Fruit fly (Drosophila melanogaster) whole organism, embryonic: ENCODE data around the gene CG5611.

ENCODE experiments used
- ATbp ChIP-seq: fragments of 200-800 bp; sonication (Bioruptor generic); optimal IDR thresholded peaks from 2 replicates; lab custom pipeline; 2017; ENCODE audit warnings: missing biosample characterization, mild to moderate bottlenecking, missing genetic modification characterization, missing genetic modification reagents
- Asciz ChIP-seq: fragments of 200-800 bp; sonication (Bioruptor generic); optimal IDR thresholded peaks from 2 replicates; lab custom pipeline; 2017; ENCODE audit warnings: missing biosample characterization, mild to moderate bottlenecking, missing genetic modification characterization, missing genetic modification reagents
- Atf3 ChIP-seq: fragments of 200-800 bp; sonication (Bioruptor generic); optimal IDR thresholded peaks from 3 replicates; lab custom pipeline; 2016; ENCODE audit warnings: missing biosample characterization, missing genetic modification characterization
- Blimp-1 ChIP-seq: fragments of 200-800 bp; sonication (Bioruptor generic); optimal IDR thresholded peaks from 3 replicates; lab custom pipeline; 2018; ENCODE audit warnings: missing biosample characterization, missing genetic modification characterization, mild to moderate bottlenecking, moderate library complexity, missing genetic modification reagents
- CG10274 ChIP-seq: fragments of 200-800 bp; sonication (Bioruptor generic); optimal IDR thresholded peaks from 3 replicates; lab custom pipeline; 2017; ENCODE audit warnings: missing biosample characterization, mild to moderate bottlenecking, missing genetic modification characterization
- CG10321 ChIP-seq: fragments of 200-800 bp; sonication (Bioruptor generic); IDR thresholded peaks from 2 replicates; pipeline ENCODE4 v1.3.6; 2022; ENCODE audit warnings: missing biosample characterization, missing genetic modification characterization
- CG10979 ChIP-seq: fragments of 200-800 bp; sonication (Bioruptor generic); optimal IDR thresholded peaks from 2 replicates; lab custom pipeline; 2018; ENCODE audit warnings: missing biosample characterization, mild to moderate bottlenecking, missing genetic modification characterization, moderate library complexity
- CG12104 ChIP-seq: fragments of 200-800 bp; sonication (Bioruptor generic); optimal IDR thresholded peaks from 3 replicates; lab custom pipeline; 2016; ENCODE audit warnings: missing biosample characterization, missing genetic modification characterization
- CG12391 ChIP-seq: fragments of 200-800 bp; sonication (Bioruptor generic); optimal IDR thresholded peaks from 3 replicates; lab custom pipeline; 2018; ENCODE audit warnings: missing biosample characterization, mild to moderate bottlenecking, missing genetic modification characterization, moderate library complexity
- CG14014 ChIP-seq: fragments of 200-800 bp; sonication (Bioruptor generic); IDR thresholded peaks from 2 replicates; pipeline ENCODE4 v1.3.6; 2022; ENCODE audit warnings: missing biosample characterization, missing genetic modification characterization
- CG15479 ChIP-seq: fragments of 200-800 bp; sonication (Bioruptor generic); optimal IDR thresholded peaks from 3 replicates; lab custom pipeline; 2019; ENCODE audit warnings: missing biosample characterization, mild to moderate bottlenecking, missing genetic modification characterization, moderate library complexity
- CG1603 ChIP-seq: fragments of 200-800 bp; sonication (Bioruptor generic); optimal IDR thresholded peaks from 2 replicates; lab custom pipeline; 2019; ENCODE audit warnings: missing biosample characterization, mild to moderate bottlenecking, missing genetic modification characterization, moderate library complexity
- CG1647 ChIP-seq: fragments of 200-800 bp; sonication (Bioruptor generic); optimal IDR thresholded peaks from 3 replicates; lab custom pipeline; 2016; ENCODE audit warnings: missing biosample characterization, missing genetic modification characterization
- CG18262 ChIP-seq: fragments of 200-800 bp; optimal IDR thresholded peaks from 3 replicates; lab custom pipeline; 2019; ENCODE audit warnings: missing biosample characterization, mild to moderate bottlenecking, missing genetic modification characterization, moderate library complexity
- CG2129 ChIP-seq: fragments of 200-800 bp; sonication (Bioruptor generic); IDR thresholded peaks from 2 replicates; pipeline ENCODE4 v1.3.6; 2022; ENCODE audit warnings: missing biosample characterization, missing genetic modification characterization; ENCODE audit not compliant: partially characterized antibody
- CG2202 ChIP-seq: fragments of 200-800 bp; sonication (Bioruptor generic); optimal IDR thresholded peaks from 2 replicates; lab custom pipeline; 2018; ENCODE audit warnings: missing biosample characterization, mild to moderate bottlenecking, missing genetic modification characterization
- CG2889 ChIP-seq: fragments of 200-800 bp; sonication (Bioruptor generic); IDR thresholded peaks from 3 replicates; pipeline ENCODE4 v1.3.6; 2022; ENCODE audit warnings: missing biosample characterization, missing genetic modification characterization
- CG33213 ChIP-seq: fragments of 200-800 bp; sonication (Bioruptor generic); optimal IDR thresholded peaks from 3 replicates; lab custom pipeline; 2016; ENCODE audit warnings: missing biosample characterization, missing genetic modification characterization
- CG3847 ChIP-seq: fragments of 200-800 bp; sonication (Bioruptor generic); IDR thresholded peaks from 2 replicates; pipeline ENCODE4 v1.3.6; 2022; ENCODE audit warnings: missing biosample characterization, missing genetic modification characterization
- CG8924 ChIP-seq: fragments of 200-800 bp; optimal IDR thresholded peaks from 3 replicates; lab custom pipeline; 2019; ENCODE audit warnings: missing biosample characterization, mild to moderate bottlenecking, missing genetic modification characterization, moderate library complexity
- CG9609 ChIP-seq: fragments of 200-800 bp; sonication (Bioruptor generic); optimal IDR thresholded peaks from 3 replicates; lab custom pipeline; 2016; ENCODE audit warnings: missing biosample characterization, missing genetic modification characterization
- CG9797 ChIP-seq: fragments of 200-800 bp; sonication (Bioruptor generic); optimal IDR thresholded peaks from 3 replicates; lab custom pipeline; 2018; ENCODE audit warnings: missing biosample characterization, mild to moderate bottlenecking, missing genetic modification characterization
- CTCF ChIP-seq: fragments of 200-800 bp; sonication (Bioruptor generic); optimal IDR thresholded peaks from 2 replicates; lab custom pipeline; 2017; ENCODE audit warnings: missing biosample characterization, mild to moderate bottlenecking, missing genetic modification characterization, moderate library complexity
- D19A ChIP-seq: fragments of 200-800 bp; optimal IDR thresholded peaks from 3 replicates; lab custom pipeline; 2019; ENCODE audit warnings: missing biosample characterization, mild to moderate bottlenecking, missing genetic modification characterization, moderate library complexity
- Dad ChIP-seq: fragments of 200-800 bp; sonication (Bioruptor generic); optimal IDR thresholded peaks from 3 replicates; lab custom pipeline; 2016; ENCODE audit warnings: missing biosample characterization, missing genetic modification characterization
- Drgx ChIP-seq: fragments of 200-800 bp; sonication (Bioruptor generic); IDR thresholded peaks from 2 replicates; pipeline ENCODE4 v1.3.6; 2022; ENCODE audit warnings: missing biosample characterization, missing genetic modification characterization
- Fer1 ChIP-seq: fragments of 200-800 bp; sonication (Bioruptor generic); optimal IDR thresholded peaks from 2 replicates; lab custom pipeline; 2017; ENCODE audit warnings: missing biosample characterization, mild to moderate bottlenecking, missing genetic modification characterization
- Hmx ChIP-seq: fragments of 200-800 bp; sonication (Bioruptor generic); optimal IDR thresholded peaks from 2 replicates; lab custom pipeline; 2016; ENCODE audit warnings: missing biosample characterization, missing genetic modification characterization
- Hr39 ChIP-seq: fragments of >200 bp; optimal IDR thresholded peaks from 2 replicates; lab custom pipeline; 2017
- Med ChIP-seq: fragments of 200-800 bp; sonication (Bioruptor generic); peaks from one replicate; lab custom pipeline; 2016; ENCODE audit warnings: missing biosample characterization, missing genetic modification characterization, mild to moderate bottlenecking, inconsistent platforms, moderate library complexity
- NfI ChIP-seq: fragments of 200-800 bp; sonication (Bioruptor generic); optimal IDR thresholded peaks from 3 replicates; lab custom pipeline; 2018; ENCODE audit warnings: missing biosample characterization, mild to moderate bottlenecking, missing genetic modification characterization, moderate library complexity
- Sry-β ChIP-seq: fragments of 200-800 bp; sonication (Bioruptor generic); optimal IDR thresholded peaks from 2 replicates; lab custom pipeline; 2018; ENCODE audit warnings: missing biosample characterization, mild to moderate bottlenecking, missing genetic modification characterization, moderate library complexity
- Ssrp ChIP-seq: fragments of 200-800 bp; sonication (Bioruptor generic); optimal IDR thresholded peaks from 2 replicates; lab custom pipeline; 2018; ENCODE audit warnings: missing biosample characterization, mild to moderate bottlenecking, missing genetic modification characterization, moderate library complexity
- chif ChIP-seq, 2 experiments: fragments of 200-800 bp; sonication (Bioruptor generic); optimal IDR thresholded peaks; 3 replicates each; lab custom pipeline; 2016; ENCODE audit warnings: missing biosample characterization in 2 of 2, missing genetic modification characterization in 2 of 2
- chinmo ChIP-seq: fragments of 200-800 bp; sonication (Bioruptor generic); IDR thresholded peaks from 4 replicates; pipeline ENCODE4 v1.3.6; 2022; ENCODE audit warnings: missing biosample characterization, missing genetic modification characterization; ENCODE audit not compliant: partially characterized antibody
- crc ChIP-seq: fragments of 200-800 bp; sonication (Bioruptor generic); optimal IDR thresholded peaks from 2 replicates; lab custom pipeline; 2016; ENCODE audit warnings: missing biosample characterization, missing genetic modification characterization
- da ChIP-seq: fragments of 200-800 bp; sonication (Bioruptor generic); optimal IDR thresholded peaks from 2 replicates; lab custom pipeline; 2016; ENCODE audit warnings: missing biosample characterization, missing genetic modification characterization
- dmrt99B ChIP-seq: fragments of 200-800 bp; sonication (Bioruptor generic); optimal IDR thresholded peaks from 2 replicates; lab custom pipeline; 2018; ENCODE audit warnings: missing biosample characterization, mild to moderate bottlenecking, missing genetic modification characterization, moderate library complexity
- dysf ChIP-seq: fragments of 200-800 bp; sonication (Bioruptor generic); IDR thresholded peaks from 3 replicates; pipeline ENCODE4 v1.3.6; 2022; ENCODE audit warnings: missing biosample characterization, missing genetic modification characterization
- fd102C ChIP-seq: fragments of 200-800 bp; sonication (Bioruptor generic); optimal IDR thresholded peaks from 2 replicates; lab custom pipeline; 2018; ENCODE audit warnings: missing biosample characterization, mild to moderate bottlenecking, missing genetic modification characterization, moderate library complexity
- gem ChIP-seq: fragments of 200-800 bp; sonication (Bioruptor generic); optimal IDR thresholded peaks from 2 replicates; lab custom pipeline; 2019; ENCODE audit warnings: missing biosample characterization, mild to moderate bottlenecking, missing genetic modification characterization, moderate library complexity
- ham ChIP-seq: fragments of 200-800 bp; sonication (Bioruptor generic); IDR thresholded peaks from 2 replicates; pipeline ENCODE4 v1.3.6; 2022; ENCODE audit warnings: missing biosample characterization, missing genetic modification characterization
- hbn ChIP-seq: fragments of 200-800 bp; sonication (Bioruptor generic); IDR thresholded peaks from 2 replicates; pipeline ENCODE4 v1.3.6; 2022; ENCODE audit warnings: missing biosample characterization, missing genetic modification characterization; ENCODE audit not compliant: partially characterized antibody
- ken ChIP-seq: fragments of 200-800 bp; sonication (Bioruptor generic); IDR thresholded peaks from 3 replicates; pipeline ENCODE4 v1.3.6; 2022; ENCODE audit warnings: missing biosample characterization, missing genetic modification characterization
- lmd ChIP-seq: fragments of 200-800 bp; sonication (Bioruptor generic); IDR thresholded peaks from 2 replicates; pipeline ENCODE4 v1.3.6; 2022; ENCODE audit warnings: missing biosample characterization, missing genetic modification characterization
- maf-S ChIP-seq: fragments of 200-800 bp; sonication (Bioruptor generic); optimal IDR thresholded peaks from 2 replicates; lab custom pipeline; 2016; ENCODE audit warnings: missing biosample characterization, missing genetic modification characterization
- nerfin-1 ChIP-seq: fragments of 200-800 bp; sonication (Bioruptor generic); optimal IDR thresholded peaks from 3 replicates; lab custom pipeline; 2019; ENCODE audit warnings: missing biosample characterization, mild to moderate bottlenecking, missing genetic modification characterization, moderate library complexity
- peb ChIP-seq: fragments of 200-800 bp; sonication (Bioruptor generic); IDR thresholded peaks from 2 replicates; pipeline ENCODE4 v1.3.6; 2022; ENCODE audit warnings: missing biosample characterization, missing genetic modification characterization
- sd ChIP-seq: fragments of 200-800 bp; sonication (Bioruptor generic); optimal IDR thresholded peaks from 3 replicates; lab custom pipeline; 2018; ENCODE audit warnings: missing biosample characterization, mild to moderate bottlenecking, missing genetic modification characterization, moderate library complexity
- sens ChIP-seq: fragments of 200-800 bp; sonication (Bioruptor generic); peaks from one replicate; lab custom pipeline; 2016; ENCODE audit warnings: missing biosample characterization, missing genetic modification characterization
- sens-2 ChIP-seq: fragments of 200-800 bp; sonication (Bioruptor generic); IDR thresholded peaks from 2 replicates; pipeline ENCODE4 v1.3.6; 2022; ENCODE audit warnings: missing biosample characterization, missing genetic modification characterization
- vfl ChIP-seq: fragments of 200-800 bp; sonication (Bioruptor generic); optimal IDR thresholded peaks from 2 replicates; lab custom pipeline; 2016; ENCODE audit warnings: missing biosample characterization, missing genetic modification characterization
- yki ChIP-seq: fragments of >200 bp; optimal IDR thresholded peaks from 3 replicates; lab custom pipeline; 2018

The CG5611 gene

DNA sequence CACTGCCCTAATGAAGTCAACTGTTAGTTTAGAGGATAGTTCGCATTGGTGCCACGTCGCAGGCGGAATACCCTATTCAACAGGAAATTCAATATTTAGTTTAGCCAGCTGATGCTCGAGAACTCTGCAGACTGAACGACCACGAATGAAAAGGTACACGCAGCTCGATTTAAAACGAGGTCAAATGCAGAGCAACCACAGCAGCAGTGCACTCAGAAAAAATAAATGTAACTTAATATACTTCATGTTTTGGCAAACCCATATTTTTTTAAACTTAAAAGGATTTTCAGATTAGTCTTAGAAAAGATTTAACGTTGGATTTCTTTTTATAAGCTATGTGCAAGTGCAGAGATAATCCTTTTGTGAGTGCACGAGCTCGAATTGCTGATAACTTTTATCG is 19.2 kb upstream of the CG5611 start:
- TF ChIP-seq chinmo (GFP tag; lab: Robert Waterston, UW) (no peak), maf-S (GFP tag; lab: Kevin White, UChicago) (no peak), CG3847 (GFP tag; lab: Robert Waterston, UW) (no peak), hbn (GFP tag; lab: Robert Waterston, UW) (no peak), CG9609 (no peak), Drgx (GFP tag; lab: Robert Waterston, UW) (peak; percentile 55), CG2202 (tag; lab: Kevin White, UChicago) (no peak), vfl (GFP tag; lab: Kevin White, UChicago) (no peak), ATbp (GFP tag; lab: Kevin White, UChicago) (peak; percentile 8), Atf3 (GFP tag; lab: Kevin White, UChicago) (no peak), Fer1 (GFP tag; lab: Kevin White, UChicago) (no peak), Hmx (no peak), CG2889 (GFP tag; lab: Robert Waterston, UW) (no peak), peb (GFP tag; lab: Robert Waterston, UW) (no peak), CG8924 (tag; lab: Kevin White, UChicago) (no peak), CG1603 (tag; lab: Kevin White, UChicago) (peak; percentile 10), CG12391 (tag; lab: Kevin White, UChicago) (no peak), crc (GFP tag; lab: Kevin White, UChicago) (no peak), Sry-β (no peak), sens (peak; percentile 26), NfI (GFP tag; lab: Kevin White, UChicago) (no peak), gem (peak; percentile 17), sens-2 (GFP tag; lab: Robert Waterston, UW) (no peak), dmrt99B (tag; lab: Kevin White, UChicago) (peak; percentile 23), CG14014 (GFP tag; lab: Robert Waterston, UW) (0 out of 2 replicates have a peak, but pooled peaks have one; percentile 17), CG33213 (GFP tag; lab: Kevin White, UChicago) (no peak), dysf (GFP tag; lab: Robert Waterston, UW) (no peak), ham (GFP tag; lab: Robert Waterston, UW) (no peak), da (GFP tag; lab: Kevin White, UChicago) (no peak), CTCF (GFP tag; lab: Kevin White, UChicago) (no peak), Med (GFP tag; lab: Kevin White, UChicago) (peak; percentile 8), fd102C (GFP tag; lab: Kevin White, UChicago) (no peak), Dad (GFP tag; lab: Kevin White, UChicago) (no peak), D19A (tag; lab: Kevin White, UChicago) (peak; percentile 81), CG9797 (GFP tag; lab: Kevin White, UChicago) (no peak), sd (tag; lab: Kevin White, UChicago) (no peak), CG15479 (GFP tag; lab: Kevin White, UChicago) (no peak), chif (GFP tag; optimal IDR thresholded peaks at IDR 0.05; lab: Kevin White, UChicago) (no peak), CG12104 (GFP tag; lab: Kevin White, UChicago) (no peak), CG10321 (GFP tag; lab: Robert Waterston, UW) (no peak), CG1647 (GFP tag; lab: Kevin White, UChicago) (no peak), nerfin-1 (tag; lab: Kevin White, UChicago) (no peak), Blimp-1 (GFP tag; lab: Kevin White, UChicago) (peak; percentile 35), Ssrp (tag; lab: Kevin White, UChicago) (no peak), CG10274 (GFP tag; lab: Kevin White, UChicago) (no peak), lmd (GFP tag; lab: Robert Waterston, UW) (peak; percentile 16; the same call in 1 of the 2 replicates), Hr39 (lab: Kevin White, UChicago) (no peak), ken (GFP tag; lab: Robert Waterston, UW) (no peak), yki (no peak), Asciz (peak; percentile 13), CG10979 (tag; lab: Kevin White, UChicago) (peak; percentile 24), CG18262 (tag; lab: Kevin White, UChicago) (no peak), CG2129 (no peak)
